Fruit fly (Drosophila melanogaster): ENCODE measurements around the gene PNUTS.

The PNUTS gene

DNA sequence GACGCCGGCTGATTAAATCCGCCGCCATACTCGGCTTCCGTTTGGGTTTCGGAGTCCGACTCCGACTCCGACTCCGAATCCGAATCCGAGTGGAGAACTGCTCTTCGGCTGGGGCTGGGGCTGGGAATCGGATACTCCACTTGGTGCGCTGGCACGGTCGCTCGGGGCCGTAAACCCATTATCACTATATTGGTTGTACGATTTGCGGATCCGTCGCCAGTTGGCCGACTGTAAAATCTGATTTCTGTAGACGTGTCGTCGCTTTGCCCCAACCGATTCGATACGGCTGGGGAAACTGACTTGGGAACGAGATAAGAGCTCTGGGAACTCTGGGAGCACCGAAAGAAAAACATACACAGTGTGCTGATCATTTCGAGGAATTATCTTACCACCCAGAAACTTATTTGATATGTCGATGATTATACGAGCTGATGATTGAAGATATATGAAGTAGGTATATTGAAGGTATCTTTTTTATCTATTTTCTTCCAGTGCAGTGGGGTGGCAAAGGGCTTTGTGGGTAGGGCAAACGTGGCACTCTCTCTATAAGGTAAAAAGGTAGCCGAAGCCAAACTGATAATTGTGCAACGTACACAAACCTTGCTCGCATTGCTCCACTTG, 12.3 kb upstream of the PNUTS start:
- no peak for TF ChIP-seq CG17801 (GFP tag; optimal IDR thresholded peaks at IDR 0.05; ENCODE audit: partially characterized antibody)

- no peak for TF ChIP-seq CG17801 (GFP tag; optimal IDR thresholded peaks at IDR 0.05; ENCODE audit: partially characterized antibody)
Observed at dm6 chr2L:859897-860296, 10.4 kb upstream of the PNUTS start, which contains the start of gene CG13950. Gene CG13950, plus strand, starts transcription at chr2L:860197.

dm6 chr2L:865851-866250, 4.4 kb upstream of the PNUTS start:
- TF ChIP-seq CG17801 (GFP tag; optimal IDR thresholded peaks at IDR 0.05; ENCODE audit: partially characterized antibody) = peak; percentile 97

DNA sequence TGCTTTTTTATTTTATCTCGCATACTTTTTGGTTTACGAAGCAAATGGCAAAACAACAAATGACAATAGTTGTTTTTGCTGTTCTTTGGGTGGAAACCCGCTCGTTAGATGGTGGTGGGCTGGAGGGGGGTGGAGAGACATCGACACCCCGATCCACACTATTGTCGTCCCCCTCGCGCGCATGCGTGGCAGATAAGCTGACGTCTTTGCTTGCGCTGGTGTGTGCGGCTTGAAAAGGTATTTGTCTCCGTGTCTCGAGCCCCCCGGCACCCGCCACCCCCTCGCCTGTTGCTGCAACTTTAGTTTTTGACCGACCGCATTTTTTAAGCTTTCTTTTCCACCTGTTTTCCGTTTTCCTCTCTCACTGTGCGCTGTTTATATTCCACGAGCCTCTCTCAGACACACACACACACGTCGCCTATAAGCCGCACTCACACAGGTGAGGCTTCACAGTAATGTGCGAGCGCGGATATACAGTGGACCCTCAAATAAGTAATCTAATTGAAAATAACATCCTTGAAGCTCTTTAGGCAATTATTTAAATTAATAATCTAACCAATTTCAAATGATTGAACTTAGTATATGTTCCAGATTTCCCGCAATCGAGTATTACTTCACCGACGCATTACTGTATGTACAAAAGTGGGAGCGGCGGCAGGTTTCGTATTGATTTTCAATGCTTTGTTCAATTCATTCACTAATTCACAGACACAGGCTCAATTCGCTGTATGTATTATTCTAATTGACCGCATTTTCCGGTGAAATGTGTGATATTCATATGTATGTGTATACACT, 3.1 kb upstream of the PNUTS start:
- peak; percentile 97 for TF ChIP-seq CG17801 (GFP tag; optimal IDR thresholded peaks at IDR 0.05; ENCODE audit: partially characterized antibody)

DNA sequence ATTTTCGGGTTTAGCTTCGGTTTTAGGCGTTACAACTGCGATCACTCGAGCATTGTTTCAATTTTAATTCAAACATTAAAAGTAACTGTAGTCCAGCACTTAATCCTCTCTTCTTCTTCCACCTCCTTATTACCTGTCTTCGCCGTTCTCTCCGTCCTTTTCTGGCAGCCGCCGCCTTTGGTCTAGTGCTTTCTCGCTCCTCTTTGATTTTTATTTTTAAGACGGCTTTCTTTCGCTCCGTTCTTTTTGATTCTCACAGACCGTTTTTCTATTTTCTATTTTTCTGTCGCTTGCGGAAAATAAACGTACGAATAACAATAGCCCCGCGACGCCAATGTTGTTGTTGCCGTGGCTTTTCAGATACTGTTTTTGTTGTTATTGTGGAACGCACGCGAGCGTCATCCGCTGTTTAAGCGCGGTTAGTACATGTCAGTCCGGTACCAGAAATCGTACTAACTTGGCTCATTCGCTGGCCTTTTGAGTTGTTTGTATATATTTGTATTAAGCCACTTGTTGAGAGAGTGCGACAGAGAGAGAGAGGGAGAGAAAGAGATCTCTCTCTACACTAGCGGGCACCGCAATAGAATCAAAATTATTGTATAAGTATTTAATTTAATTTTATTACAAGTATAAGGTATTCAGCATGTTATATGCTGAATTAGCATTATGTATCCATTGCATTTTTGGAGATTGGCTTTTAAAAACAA, 2.2 kb upstream of the PNUTS start, which contains the start of gene aru:
TSS of gene aru (minus strand) at position 456 of the 707 bp plus-strand sequence.
- peak; percentile 51 for TF ChIP-seq CG17801 (GFP tag; optimal IDR thresholded peaks at IDR 0.05; ENCODE audit: partially characterized antibody)

DNA sequence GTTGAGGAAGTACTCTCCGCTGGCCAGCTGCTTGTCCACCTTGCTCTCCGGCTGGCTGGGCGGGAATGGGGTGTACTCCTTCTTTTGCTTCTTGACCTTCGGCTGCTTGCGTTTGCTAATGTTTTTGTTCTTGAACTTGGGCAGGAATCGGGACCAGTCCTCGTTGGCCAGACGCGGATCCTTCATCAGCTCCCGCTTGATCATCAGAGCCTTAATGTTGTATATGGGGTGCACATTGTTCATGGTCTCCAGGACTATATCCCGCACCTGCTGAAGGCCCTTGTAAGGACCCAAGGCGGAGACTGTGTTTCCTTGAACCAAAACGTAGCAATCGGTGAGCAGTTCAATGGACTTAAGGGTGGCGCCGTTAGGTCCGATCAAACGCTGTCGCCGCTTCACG, 1.3 kb upstream of the PNUTS start:
- no peak for TF ChIP-seq CG17801 (GFP tag; optimal IDR thresholded peaks at IDR 0.05; ENCODE audit: partially characterized antibody)

DNA sequence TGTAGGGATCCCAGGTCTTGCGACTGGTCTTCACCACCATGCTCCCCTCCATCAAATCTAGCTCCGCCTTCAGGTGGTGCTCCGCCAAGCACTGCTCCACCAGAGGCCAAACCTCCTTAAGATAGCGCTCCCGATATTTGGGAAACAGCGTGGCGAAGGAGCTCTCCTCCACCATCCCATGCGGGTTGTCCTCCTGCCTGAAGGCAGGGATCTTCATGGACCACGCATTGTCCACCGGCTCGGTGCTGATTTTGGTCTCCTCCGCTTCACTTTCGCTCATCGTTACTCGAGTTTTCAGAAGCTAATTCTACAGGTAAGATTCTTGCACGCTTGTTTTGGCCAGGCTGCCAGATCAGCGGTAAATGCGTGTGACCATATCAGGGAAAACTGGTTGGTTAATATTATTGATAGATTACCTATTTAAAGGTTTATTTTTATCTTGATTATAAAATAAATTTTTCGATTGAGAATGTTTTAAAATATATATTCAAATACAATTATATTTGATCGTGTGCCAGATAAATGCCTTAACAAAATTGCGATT, 696 bp upstream of the PNUTS start, which contains the start of gene dbe:
TSS of gene dbe (minus strand) at position 361 of the 544 bp plus-strand sequence.
- no peak for TF ChIP-seq CG17801 (GFP tag; optimal IDR thresholded peaks at IDR 0.05; ENCODE audit: partially characterized antibody)

DNA sequence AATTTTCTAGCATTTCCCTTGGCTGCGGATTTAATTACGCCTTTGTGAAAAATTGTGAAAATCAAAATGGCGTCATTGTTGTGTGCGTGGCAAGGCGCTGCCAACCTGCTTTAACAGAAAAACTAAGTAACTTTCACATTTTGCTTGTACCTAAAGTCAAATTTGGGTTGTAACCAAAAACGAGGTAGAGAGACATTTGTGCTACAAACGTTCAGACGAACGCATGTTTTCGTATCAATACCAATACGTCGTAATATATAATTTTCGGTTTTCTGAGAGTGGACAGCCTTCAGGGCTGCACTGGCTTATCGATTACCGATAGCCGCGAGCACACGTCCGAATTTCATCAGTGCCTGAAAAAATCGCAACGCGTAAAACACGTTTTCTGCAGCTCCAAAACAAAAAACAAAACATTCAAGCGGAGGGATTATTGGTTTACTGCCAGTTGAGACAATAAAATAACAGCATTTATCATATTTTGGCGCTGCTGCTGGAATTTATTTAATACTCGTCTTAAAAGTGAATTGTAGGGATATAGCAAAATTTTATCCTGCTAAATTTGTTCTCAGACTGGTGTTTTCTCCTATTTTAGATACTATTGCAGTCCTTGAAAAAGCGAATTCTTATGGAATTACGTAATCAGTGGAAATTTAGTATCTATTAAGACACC, 619 bp downstream of the PNUTS start:
- peak; percentile 70 for TF ChIP-seq CG17801 (GFP tag; optimal IDR thresholded peaks at IDR 0.05; ENCODE audit: partially characterized antibody)

DNA sequence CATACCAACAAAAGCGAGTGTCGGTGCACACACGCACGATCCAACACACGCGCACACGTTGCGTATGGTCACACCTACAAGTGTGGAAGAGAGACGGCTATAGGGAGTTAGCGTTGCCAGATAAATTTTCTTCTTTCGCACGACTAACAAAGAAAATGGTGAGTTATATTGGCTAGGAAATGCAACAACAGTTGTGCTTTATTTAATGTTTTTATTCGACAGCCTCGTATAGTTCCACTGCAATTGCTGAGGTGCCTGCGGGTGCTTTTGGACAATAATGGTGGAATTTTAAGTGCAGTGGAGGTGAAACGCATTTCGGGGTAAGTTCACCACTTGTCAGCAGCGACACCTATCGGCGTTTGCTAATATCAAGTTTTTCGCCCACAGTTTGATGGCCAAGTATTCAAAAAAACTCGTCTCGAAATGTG, 1.2 kb downstream of the PNUTS start:
- TF ChIP-seq CG17801 (GFP tag; optimal IDR thresholded peaks at IDR 0.05; ENCODE audit: partially characterized antibody) = no peak

dm6 chr2L:873724-874504, 3.6 kb downstream of the PNUTS start:
- TF ChIP-seq CG17801 (GFP tag; optimal IDR thresholded peaks at IDR 0.05; ENCODE audit: partially characterized antibody) = no peak

dm6 chr2L:877002-877401, 6.7 kb downstream of the PNUTS start, which contains the start of gene ninaA:
Gene ninaA, plus strand, starts transcription at chr2L:877302.
- no peak for TF ChIP-seq CG17801 (GFP tag; optimal IDR thresholded peaks at IDR 0.05; ENCODE audit: partially characterized antibody)

DNA sequence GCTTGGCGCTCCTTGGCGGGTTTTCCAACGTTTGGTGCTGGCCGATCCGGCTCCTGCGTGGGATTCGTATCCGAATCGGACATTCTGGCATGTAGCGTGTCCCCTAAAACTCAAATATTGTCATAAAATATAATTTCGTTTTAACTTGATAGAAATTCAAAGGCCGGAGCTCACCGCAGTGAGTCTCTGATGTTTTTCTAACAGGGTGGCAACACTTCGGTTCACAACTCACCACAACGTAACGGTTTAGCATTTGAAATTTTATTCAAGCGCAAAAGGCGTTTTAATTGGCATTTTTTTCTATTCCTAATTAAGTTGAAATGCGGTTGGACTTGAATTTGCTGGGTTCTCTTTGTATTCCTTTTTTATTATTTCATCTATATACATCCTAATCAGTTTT, 14.7 kb downstream of the PNUTS start, which contains the start of gene CG15824:
TSS of gene CG15824 (minus strand) at position 172 of the 400 bp plus-strand sequence.
- no peak for TF ChIP-seq CG17801 (GFP tag; optimal IDR thresholded peaks at IDR 0.05; ENCODE audit: partially characterized antibody)

dm6 chr2L:886743-887142, 16.5 kb downstream of the PNUTS start:
- no peak for TF ChIP-seq CG17801 (GFP tag; optimal IDR thresholded peaks at IDR 0.05; ENCODE audit: partially characterized antibody)

DNA sequence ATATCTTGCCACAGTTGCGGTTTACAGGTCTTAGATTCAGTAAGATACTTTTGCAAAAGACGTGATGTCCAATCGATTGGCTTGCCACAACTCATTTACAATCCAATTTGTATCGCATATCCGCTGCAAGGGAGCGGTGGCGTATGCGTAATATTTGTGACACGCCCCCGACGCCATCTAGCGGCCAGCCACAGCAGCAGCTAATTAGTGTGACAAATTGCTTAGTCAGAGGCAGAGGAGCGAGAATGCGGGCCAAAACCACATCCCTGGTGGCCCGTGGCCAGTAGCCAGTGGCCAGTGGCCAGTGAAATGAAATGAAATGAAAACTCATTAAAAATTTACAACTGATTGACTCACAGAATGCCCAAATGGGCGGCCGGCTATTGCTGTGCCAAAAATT, 17.5 kb downstream of the PNUTS start:
- TF ChIP-seq CG17801 (GFP tag; optimal IDR thresholded peaks at IDR 0.05; ENCODE audit: partially characterized antibody) = no peak
